Worm (Caenorhabditis elegans) whole organism, L2 larva: ENCODE data around the gene nhr-101.

Source experiments
- egl-27 ChIP-seq: sonication (generic microtip); optimal IDR thresholded peaks from 3 replicates; lab custom pipeline; 2017; ENCODE audit warnings: missing biosample characterization, missing genetic modification reagents, missing genetic modification characterization
- elt-1 ChIP-seq: fragments of 150-350 bp; optimal IDR thresholded peaks from 2 replicates; lab custom pipeline; 2014; ENCODE audit warnings: missing biosample characterization, missing genetic modification characterization
- fos-1 ChIP-seq: fragments of 150-350 bp; optimal IDR thresholded peaks from 2 replicates; lab custom pipeline; 2014; ENCODE audit warnings: missing biosample characterization, missing genetic modification characterization
- mab-5 ChIP-seq: fragments of 150-350 bp; optimal IDR thresholded peaks from 2 replicates; lab custom pipeline; 2014; ENCODE audit warnings: missing biosample characterization, missing genetic modification characterization
- mdl-1 ChIP-seq, 2 experiments: fragments of 150-350 bp in 1 of 2; sonication (generic microtip) in 1 of 2; optimal IDR thresholded peaks; 2 replicates each; lab custom pipeline; 2017; ENCODE audit warnings: missing biosample characterization in 2 of 2, missing genetic modification characterization in 2 of 2
- nhr-11 ChIP-seq: fragments of 150-350 bp; optimal IDR thresholded peaks from 2 replicates; lab custom pipeline; 2014; ENCODE audit warnings: missing biosample characterization, missing genetic modification characterization
- nhr-12 ChIP-seq: fragments of 150-350 bp; optimal IDR thresholded peaks from 2 replicates; lab custom pipeline; 2014; ENCODE audit warnings: missing biosample characterization, missing genetic modification characterization
- nhr-77 ChIP-seq: fragments of 150-350 bp; optimal IDR thresholded peaks from 2 replicates; lab custom pipeline; 2014; ENCODE audit warnings: missing biosample characterization, missing genetic modification characterization
- skn-1 ChIP-seq: sonication (generic microtip); optimal IDR thresholded peaks from 2 replicates; lab custom pipeline; 2017; ENCODE audit warnings: missing biosample characterization, missing genetic modification characterization
- unc-62 ChIP-seq: fragments of 150-350 bp; optimal IDR thresholded peaks from 2 replicates; lab custom pipeline; 2014; ENCODE audit warnings: missing biosample characterization, missing genetic modification reagents, missing genetic modification characterization

- no peak for TF ChIP-seq fos-1 (tag; lab: Kevin White, UChicago)
- no peak for TF ChIP-seq skn-1 (tag; lab: Kevin White, UChicago)
- TF ChIP-seq nhr-11 (tag; lab: Kevin White, UChicago) = no peak
- no peak for TF ChIP-seq egl-27
- TF ChIP-seq nhr-12 (tag; lab: Kevin White, UChicago) = no peak
- TF ChIP-seq elt-1 = no peak
- no peak for TF ChIP-seq mab-5 (tag; lab: Kevin White, UChicago)
- no peak for TF ChIP-seq mdl-1 (tag; optimal IDR thresholded peaks at IDR 0.05; lab: Kevin White, UChicago)
- no peak for TF ChIP-seq unc-62 (GFP tag; lab: Kevin White, UChicago)
- no peak for TF ChIP-seq nhr-77
These were observed 33.6 kb upstream of the nhr-101 start for ce11 chrV:11536667-11537066.
